Worm (Caenorhabditis elegans) whole organism, L4 larva: ENCODE data around the gene F13A7.14.

Experiments used
- ama-1 ChIP-seq: fragments of 150-350 bp; optimal IDR thresholded peaks from 2 replicates; lab custom pipeline; 2014; ENCODE audit warnings: inconsistent platforms, mixed read lengths
- cey-2 ChIP-seq: sonication (generic microtip); optimal IDR thresholded peaks from 3 replicates; lab custom pipeline; 2017; ENCODE audit warnings: missing genetic modification characterization, mild to moderate bottlenecking, missing compliant biosample characterization, antibody characterized with exemption, borderline replicate concordance; ENCODE audit not compliant: insufficient read depth
- fos-1 ChIP-seq: fragments of 150-350 bp; optimal IDR thresholded peaks from 2 replicates; lab custom pipeline; 2014; ENCODE audit warnings: missing biosample characterization, missing genetic modification characterization
- hif-1 ChIP-seq, 2 experiments: sonication (generic microtip); optimal IDR thresholded peaks; 2 replicates each; lab custom pipeline; 2016 to 2017; ENCODE audit warnings: missing compliant biosample characterization in 2 of 2, missing genetic modification characterization in 2 of 2, missing genetic modification reagents in 2 of 2, missing genotype in 2 of 2, mild to moderate bottlenecking in 1 of 2
- lin-13 ChIP-seq: fragments of 150-350 bp; optimal IDR thresholded peaks from 2 replicates; lab custom pipeline; 2014; ENCODE audit warnings: missing biosample characterization, missing genetic modification reagents, missing genetic modification characterization
- mep-1 ChIP-seq: fragments of 150-350 bp; sonication (generic microtip); optimal IDR thresholded peaks from 3 replicates; lab custom pipeline; 2014; ENCODE audit warnings: missing biosample characterization, missing genetic modification characterization
- nhr-77 ChIP-seq: fragments of 150-350 bp; optimal IDR thresholded peaks from 2 replicates; lab custom pipeline; 2014; ENCODE audit warnings: missing biosample characterization, missing genetic modification characterization
- unc-130 ChIP-seq: sonication (generic microtip); optimal IDR thresholded peaks from 2 replicates; lab custom pipeline; 2016; ENCODE audit warnings: missing genetic modification reagents, missing genetic modification characterization, missing compliant biosample characterization
- unc-39 ChIP-seq: sonication (generic microtip); optimal IDR thresholded peaks from 2 replicates; lab custom pipeline; 2017; ENCODE audit warnings: missing biosample characterization, missing genetic modification characterization
- ztf-11 ChIP-seq: fragments of 150-350 bp; optimal IDR thresholded peaks from 2 replicates; lab custom pipeline; 2014; ENCODE audit warnings: missing biosample characterization, missing genetic modification characterization

DNA sequence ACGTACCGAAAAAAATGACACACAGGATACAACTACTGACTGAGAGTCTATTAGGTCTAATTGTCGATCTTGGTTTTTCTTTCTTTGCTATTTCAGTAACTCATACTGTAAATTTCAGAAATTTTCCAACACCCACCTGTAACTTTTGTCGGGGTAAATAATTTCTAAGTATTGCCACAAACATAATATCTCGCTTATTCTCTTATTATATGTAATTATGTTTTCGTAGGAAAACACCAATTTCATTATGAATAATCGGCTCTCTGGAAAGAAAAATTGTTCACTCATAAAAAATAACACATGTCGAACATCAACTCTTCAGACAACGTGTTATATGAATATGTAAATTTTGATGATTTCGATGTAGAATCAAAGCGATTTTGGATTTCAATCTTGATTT is 19.0 kb downstream of the F13A7.14 start, which contains the start of gene srw-48:
- no peak for TF ChIP-seq unc-130 (GFP tag; lab: Kevin White, UChicago)
- TF ChIP-seq unc-39 (tag; lab: Kevin White, UChicago): no peak
- TF ChIP-seq cey-2 (tag; lab: Kevin White, UChicago): no peak
- TF ChIP-seq ama-1: no peak
- no peak for TF ChIP-seq mep-1 (tag; lab: Kevin White, UChicago)
- no peak for TF ChIP-seq fos-1 (tag; lab: Kevin White, UChicago)
- no peak for TF ChIP-seq ztf-11 (tag; lab: Kevin White, UChicago)
- no peak for TF ChIP-seq nhr-77 (tag; lab: Kevin White, UChicago)
- no peak for TF ChIP-seq lin-13 (GFP tag; lab: Kevin White, UChicago)
- TF ChIP-seq hif-1 (tag; optimal IDR thresholded peaks at IDR 0.05; lab: Kevin White, UChicago): no peak
